Fruit fly (Drosophila melanogaster) whole organism, prepupa: ENCODE measurements around the gene Trf4-2.
A peak's percentile ranks its signal among the peaks of the same experiment; 100 is the strongest.

ENCODE experiments used
- Blimp-1 ChIP-seq: fragments of 200-800 bp; sonication (Bioruptor generic); optimal IDR thresholded peaks from 3 replicates; lab custom pipeline; 2017; ENCODE audit warnings: missing biosample characterization, missing genetic modification characterization, mild to moderate bottlenecking, moderate library complexity, missing genetic modification reagents
- CG10631 ChIP-seq: fragments of 200-800 bp; sonication (Bioruptor generic); optimal IDR thresholded peaks from 2 replicates; lab custom pipeline; 2016; ENCODE audit warnings: missing biosample characterization, missing genetic modification characterization
- CG10669 ChIP-seq: fragments of 200-800 bp; sonication (Bioruptor generic); optimal IDR thresholded peaks from 3 replicates; lab custom pipeline; 2018; ENCODE audit warnings: missing biosample characterization, mild to moderate bottlenecking, missing genetic modification characterization, moderate library complexity
- CG11762 ChIP-seq: fragments of 200-800 bp; sonication (Bioruptor generic); optimal IDR thresholded peaks from 3 replicates; lab custom pipeline; 2016; ENCODE audit warnings: missing biosample characterization, missing genetic modification characterization; ENCODE audit not compliant: insufficient read depth
- CG11902 ChIP-seq: fragments of 200-800 bp; sonication (Bioruptor generic); optimal IDR thresholded peaks from 3 replicates; lab custom pipeline; 2016; ENCODE audit warnings: missing biosample characterization, missing genetic modification characterization
- CG16779 ChIP-seq: fragments of 200-800 bp; sonication (Bioruptor generic); optimal IDR thresholded peaks from 3 replicates; lab custom pipeline; 2017; ENCODE audit warnings: missing biosample characterization, mild to moderate bottlenecking, missing genetic modification characterization
- CG3032 ChIP-seq: fragments of 200-800 bp; optimal IDR thresholded peaks from 2 replicates; lab custom pipeline; 2019; ENCODE audit warnings: missing biosample characterization, mild to moderate bottlenecking, missing genetic modification characterization, moderate library complexity
- CG31627 ChIP-seq: fragments of 200-800 bp; sonication (Bioruptor generic); optimal IDR thresholded peaks from 3 replicates; lab custom pipeline; 2016; ENCODE audit warnings: missing biosample characterization, missing genetic modification characterization
- CG32006 ChIP-seq: fragments of 200-800 bp; sonication (Bioruptor generic); optimal IDR thresholded peaks from 3 replicates; lab custom pipeline; 2017; ENCODE audit warnings: missing biosample characterization, mild to moderate bottlenecking, missing genetic modification characterization
- CG34406 ChIP-seq: fragments of 200-800 bp; sonication (Bioruptor generic); optimal IDR thresholded peaks from 3 replicates; lab custom pipeline; 2016; ENCODE audit warnings: missing biosample characterization, missing genetic modification characterization
- CG3919 ChIP-seq: fragments of 200-800 bp; sonication (Bioruptor generic); optimal IDR thresholded peaks from 3 replicates; lab custom pipeline; 2016; ENCODE audit warnings: missing biosample characterization, missing genetic modification characterization
- CG4318 ChIP-seq: fragments of 200-800 bp; sonication (Bioruptor generic); optimal IDR thresholded peaks from 3 replicates; lab custom pipeline; 2017; ENCODE audit warnings: missing biosample characterization, mild to moderate bottlenecking, missing genetic modification characterization
- CG6163 ChIP-seq: fragments of 200-800 bp; sonication (Bioruptor generic); IDR thresholded peaks from 3 replicates; pipeline ENCODE4 v1.3.6; 2022; ENCODE audit warnings: missing biosample characterization, missing genetic modification characterization
- CG6276 ChIP-seq: fragments of 200-800 bp; sonication (Bioruptor generic); optimal IDR thresholded peaks from 2 replicates; lab custom pipeline; 2017; ENCODE audit warnings: missing biosample characterization, mild to moderate bottlenecking, missing genetic modification characterization
- CG6792 ChIP-seq: fragments of 200-800 bp; sonication (Bioruptor generic); optimal IDR thresholded peaks from 3 replicates; lab custom pipeline; 2016; ENCODE audit warnings: missing biosample characterization, missing genetic modification characterization
- CG6808 ChIP-seq: fragments of 200-800 bp; sonication (Bioruptor generic); optimal IDR thresholded peaks from 3 replicates; lab custom pipeline; 2017; ENCODE audit warnings: missing biosample characterization, missing genetic modification characterization, mild to moderate bottlenecking, moderate library complexity, missing genetic modification reagents
- CG8119 ChIP-seq: fragments of 200-800 bp; sonication (Bioruptor generic); IDR thresholded peaks from 3 replicates; pipeline ENCODE4 v1.3.6; 2022; ENCODE audit warnings: missing biosample characterization, missing genetic modification characterization
- CG8632 ChIP-seq: fragments of 200-800 bp; sonication (Bioruptor generic); optimal IDR thresholded peaks from 3 replicates; lab custom pipeline; 2016; ENCODE audit warnings: missing biosample characterization, missing genetic modification characterization
- CG9139 ChIP-seq: fragments of 200-800 bp; sonication (Bioruptor generic); optimal IDR thresholded peaks from 3 replicates; lab custom pipeline; 2017; ENCODE audit warnings: missing biosample characterization, mild to moderate bottlenecking, missing genetic modification characterization
- Eip75B ChIP-seq: fragments of 200-800 bp; sonication (Bioruptor generic); optimal IDR thresholded peaks from 3 replicates; lab custom pipeline; 2016; ENCODE audit warnings: missing biosample characterization, missing genetic modification characterization
- Eip78C ChIP-seq: fragments of 200-800 bp; sonication (Bioruptor generic); peaks from one replicate; lab custom pipeline; 2016; ENCODE audit warnings: missing biosample characterization, missing genetic modification characterization
- Gug ChIP-seq: fragments of 200-800 bp; sonication (Bioruptor generic); IDR thresholded peaks from 2 replicates; pipeline ENCODE4 v1.3.6; 2022; ENCODE audit warnings: missing biosample characterization, missing genetic modification characterization
- Hr39 ChIP-seq: fragments of 200-800 bp; sonication (Bioruptor generic); optimal IDR thresholded peaks from 2 replicates; lab custom pipeline; 2016; ENCODE audit warnings: missing biosample characterization, missing genetic modification characterization
- Hr4 ChIP-seq: fragments of 200-800 bp; sonication (Bioruptor generic); optimal IDR thresholded peaks from 3 replicates; lab custom pipeline; 2016; ENCODE audit warnings: missing biosample characterization, missing genetic modification characterization
- Lpt ChIP-seq: fragments of 200-800 bp; sonication (Bioruptor generic); optimal IDR thresholded peaks from 3 replicates; lab custom pipeline; 2016; ENCODE audit warnings: missing biosample characterization, missing genetic modification characterization
- OdsH ChIP-seq: fragments of 200-800 bp; sonication (Bioruptor generic); optimal IDR thresholded peaks from 3 replicates; lab custom pipeline; 2016; ENCODE audit warnings: missing biosample characterization, missing genetic modification characterization
- Smox ChIP-seq: fragments of 200-800 bp; sonication (Bioruptor generic); optimal IDR thresholded peaks from 3 replicates; lab custom pipeline; 2016; ENCODE audit warnings: missing biosample characterization, missing genetic modification characterization
- Sox102F ChIP-seq: fragments of 200-800 bp; sonication (Bioruptor generic); optimal IDR thresholded peaks from 2 replicates; lab custom pipeline; 2016; ENCODE audit warnings: missing biosample characterization, mild to moderate bottlenecking, missing genetic modification characterization
- Sox15 ChIP-seq: fragments of 200-800 bp; sonication (Bioruptor generic); optimal IDR thresholded peaks from 3 replicates; lab custom pipeline; 2016; ENCODE audit warnings: missing biosample characterization, missing genetic modification characterization
- achi ChIP-seq: fragments of 200-800 bp; sonication (Bioruptor generic); optimal IDR thresholded peaks from 3 replicates; lab custom pipeline; 2016; ENCODE audit warnings: missing biosample characterization, missing genetic modification characterization
- acj6 ChIP-seq: fragments of 200-800 bp; sonication (Bioruptor generic); optimal IDR thresholded peaks from 3 replicates; lab custom pipeline; 2016; ENCODE audit warnings: missing biosample characterization, missing genetic modification characterization
- cyc ChIP-seq: fragments of 200-800 bp; sonication (Bioruptor generic); optimal IDR thresholded peaks from 3 replicates; lab custom pipeline; 2016; ENCODE audit warnings: missing biosample characterization, missing genetic modification characterization
- dac ChIP-seq: fragments of 200-800 bp; sonication (Bioruptor generic); optimal IDR thresholded peaks from 2 replicates; lab custom pipeline; 2017; ENCODE audit warnings: missing biosample characterization, mild to moderate bottlenecking, missing genetic modification characterization
- eg ChIP-seq: fragments of 200-800 bp; sonication (Bioruptor generic); IDR thresholded peaks from 3 replicates; pipeline ENCODE4 v1.3.6; 2022; ENCODE audit warnings: missing biosample characterization, missing genetic modification characterization
- fd59A ChIP-seq: fragments of 200-800 bp; sonication (Bioruptor generic); optimal IDR thresholded peaks from 2 replicates; lab custom pipeline; 2017; ENCODE audit warnings: missing biosample characterization, mild to moderate bottlenecking, missing genetic modification characterization, missing genetic modification reagents
- fkh ChIP-seq: fragments of 200-800 bp; sonication (Bioruptor generic); optimal IDR thresholded peaks from 3 replicates; lab custom pipeline; 2017; ENCODE audit warnings: missing biosample characterization, mild to moderate bottlenecking, missing genetic modification characterization, moderate library complexity
- lz ChIP-seq: fragments of 200-800 bp; sonication (Bioruptor generic); optimal IDR thresholded peaks from 3 replicates; lab custom pipeline; 2016; ENCODE audit warnings: missing biosample characterization, missing genetic modification characterization
- net ChIP-seq: fragments of 200-800 bp; sonication (Bioruptor generic); optimal IDR thresholded peaks from 3 replicates; lab custom pipeline; 2016; ENCODE audit warnings: missing biosample characterization, missing genetic modification characterization
- salr ChIP-seq, 2 experiments: fragments of 200-800 bp; sonication (Bioruptor generic); optimal IDR thresholded peaks; 3 replicates each; lab custom pipeline; 2016 to 2018; ENCODE audit warnings: missing biosample characterization in 2 of 2, missing genetic modification characterization in 2 of 2, mild to moderate bottlenecking in 1 of 2
- ss ChIP-seq, 2 experiments: fragments of 200-800 bp; sonication (Bioruptor generic); optimal IDR thresholded peaks; 2 replicates in 1 of 2; 3 replicates in 1 of 2; lab custom pipeline; 2017 to 2018; ENCODE audit warnings: mild to moderate bottlenecking in 2 of 2, missing biosample characterization in 2 of 2, missing genetic modification characterization in 2 of 2, moderate library complexity in 1 of 2
- svp ChIP-seq: fragments of 200-800 bp; sonication (Bioruptor generic); peaks from one replicate; lab custom pipeline; 2016; ENCODE audit warnings: missing biosample characterization, missing genetic modification characterization
- topi ChIP-seq: fragments of 200-800 bp; sonication (Bioruptor generic); optimal IDR thresholded peaks from 3 replicates; lab custom pipeline; 2016; ENCODE audit warnings: missing biosample characterization, missing genetic modification characterization
- vri ChIP-seq: fragments of 200-800 bp; sonication (Bioruptor generic); optimal IDR thresholded peaks from 3 replicates; lab custom pipeline; 2016; ENCODE audit warnings: missing biosample characterization, mild to moderate bottlenecking, missing genetic modification characterization

Trf4-2 gene

dm6 chr3R:24894419-24895206, 30.4 kb upstream of the Trf4-2 start, which contains the start of the genes CG31121 and CG11069 (continued):
- no peak for TF ChIP-seq CG16779 (tag; lab: Kevin White, UChicago)
- peak; percentile 29; the same call in 2 of the 3 replicates for TF ChIP-seq CG8119 (GFP tag; lab: Robert Waterston, UW)
- TF ChIP-seq CG10631 (GFP tag; lab: Kevin White, UChicago) = no peak

dm6 chr3R:24900816-24901215, 24.2 kb upstream of the Trf4-2 start, which contains the start of gene CG10845:
TSS of gene CG10845 (plus strand) at chr3R:24901116.
- no peak for TF ChIP-seq CG6808 (GFP tag; lab: Kevin White, UChicago)
- TF ChIP-seq CG8119 (GFP tag; lab: Robert Waterston, UW) = no peak
- no peak for TF ChIP-seq Smox
- TF ChIP-seq Hr4 = no peak
- TF ChIP-seq vri (GFP tag; lab: Kevin White, UChicago) = no peak
- TF ChIP-seq CG3032 (tag; lab: Kevin White, UChicago) = no peak
- no peak for TF ChIP-seq acj6
- TF ChIP-seq Hr39 (GFP tag; lab: Kevin White, UChicago) = no peak
- TF ChIP-seq Blimp-1 = no peak
- TF ChIP-seq CG3919 (GFP tag; lab: Kevin White, UChicago) = no peak
- TF ChIP-seq CG11902 (GFP tag; lab: Kevin White, UChicago) = no peak
- no peak for TF ChIP-seq CG4318 (GFP tag; lab: Kevin White, UChicago)
- TF ChIP-seq CG6163 (GFP tag; lab: Robert Waterston, UW) = no peak
- no peak for TF ChIP-seq eg
- TF ChIP-seq OdsH (GFP tag; lab: Kevin White, UChicago) = no peak
- TF ChIP-seq Lpt (GFP tag; lab: Kevin White, UChicago) = no peak
- TF ChIP-seq CG34406 = no peak
- TF ChIP-seq, all 60 proteins: peak for 0

dm6 chr3R:24905959-24906634, 18.9 kb upstream of the Trf4-2 start, which contains the start of gene CG13643:
TSS of gene CG13643 (minus strand) at chr3R:24906004.
- TF ChIP-seq Gug (GFP tag; lab: Robert Waterston, UW) (no peak), ss (GFP tag; optimal IDR thresholded peaks at IDR 0.05; lab: Kevin White, UChicago) (peak; percentile 35 to 56), fd59A (GFP tag; lab: Kevin White, UChicago) (no peak), CG6808 (GFP tag; lab: Kevin White, UChicago) (peak; percentile 41), eg (peak; percentile 31; the same call in 1 of the 3 replicates), CG32006 (peak; percentile 85), CG31627 (GFP tag; lab: Kevin White, UChicago) (no peak), CG6276 (GFP tag; lab: Kevin White, UChicago) (peak; percentile 75), achi (peak; percentile 74), CG34406 (peak; percentile 62), CG9139 (GFP tag; lab: Kevin White, UChicago) (no peak), CG11762 (GFP tag; lab: Kevin White, UChicago) (peak; percentile 69), net (GFP tag; lab: Kevin White, UChicago) (peak; percentile 64), lz (GFP tag; lab: Kevin White, UChicago) (no peak), fkh (no peak), CG8632 (GFP tag; lab: Kevin White, UChicago) (peak; percentile 66), CG8119 (GFP tag; lab: Robert Waterston, UW) (peak; percentile 86), Hr39 (GFP tag; lab: Kevin White, UChicago) (no peak), Sox102F (GFP tag; lab: Kevin White, UChicago) (no peak), CG11902 (GFP tag; lab: Kevin White, UChicago) (no peak), CG16779 (tag; lab: Kevin White, UChicago) (peak; percentile 17), CG3919 (GFP tag; lab: Kevin White, UChicago) (peak; percentile 67), CG4318 (GFP tag; lab: Kevin White, UChicago) (peak; percentile 64), Eip75B (GFP tag; lab: Kevin White, UChicago) (no peak), CG10631 (GFP tag; lab: Kevin White, UChicago) (peak; percentile 40), Sox15 (GFP tag; lab: Kevin White, UChicago) (no peak), Blimp-1 (peak; percentile 54), OdsH (GFP tag; lab: Kevin White, UChicago) (peak; percentile 55), CG10669 (GFP tag; lab: Kevin White, UChicago) (no peak), salr (GFP tag; optimal IDR thresholded peaks at IDR 0.05; lab: Kevin White, UChicago) (peak in 1 of 2 experiments; percentile 71), cyc (GFP tag; lab: Kevin White, UChicago) (peak; percentile 1), CG6792 (GFP tag; lab: Kevin White, UChicago) (peak; percentile 34), dac (GFP tag; lab: Kevin White, UChicago) (peak; percentile 18), Eip78C (GFP tag; lab: Kevin White, UChicago) (peak; percentile 88), topi (peak; percentile 12), Hr4 (peak; percentile 55), svp (GFP tag; lab: Kevin White, UChicago) (peak; percentile 70)
